Fruit fly (Drosophila melanogaster): ENCODE data around the gene Bx42.

The Bx42 gene

DNA sequence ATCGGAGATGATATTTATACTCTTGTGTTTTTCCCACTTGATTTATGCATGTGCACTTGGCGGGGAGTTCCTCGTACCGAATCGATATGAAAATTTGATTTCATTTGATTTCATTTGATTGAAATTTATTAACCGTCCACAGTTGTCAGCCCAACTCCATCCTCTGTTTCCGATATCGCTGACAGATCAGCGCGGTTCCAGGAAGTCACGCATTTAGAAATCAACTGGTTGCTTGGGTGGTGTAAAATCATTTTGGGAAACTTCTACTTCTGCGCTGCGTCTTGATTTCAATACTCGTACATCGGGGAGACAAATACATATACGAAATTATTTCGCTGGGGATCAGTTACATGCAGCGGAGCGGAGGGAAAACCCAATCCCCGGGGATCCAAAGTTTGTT lies 25.1 kb upstream of the Bx42 start:
- no peak for TF ChIP-seq CG17801 (GFP tag; optimal IDR thresholded peaks at IDR 0.05; ENCODE audit: partially characterized antibody)

DNA sequence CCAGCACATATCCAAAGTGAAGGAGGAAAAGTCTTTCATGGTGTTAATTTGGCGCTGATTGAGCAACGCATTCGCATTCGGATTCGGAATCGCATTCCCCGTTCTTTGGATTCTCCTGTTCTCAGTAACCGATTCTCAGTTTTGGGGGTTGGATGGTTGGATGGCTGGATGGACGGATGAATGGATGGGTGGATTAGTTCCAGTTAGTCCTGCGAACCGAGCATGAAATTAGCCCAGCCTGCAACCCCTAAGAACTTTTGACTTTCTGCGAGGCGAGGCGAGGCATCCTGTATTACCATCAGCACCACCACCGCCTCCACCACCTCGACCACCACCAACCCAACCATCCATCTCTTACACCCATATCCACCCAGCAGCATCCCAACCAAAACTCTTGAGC lies 23.8 kb upstream of the Bx42 start:
- TF ChIP-seq CG17801 (GFP tag; optimal IDR thresholded peaks at IDR 0.05; ENCODE audit: partially characterized antibody), result no peak

- TF ChIP-seq CG17801 (GFP tag; optimal IDR thresholded peaks at IDR 0.05; ENCODE audit: partially characterized antibody), result no peak
Observed at dm6 chrX:9129436-9129835, 23.0 kb upstream of the Bx42 start.

dm6 chrX:9128012-9128280 lies 21.5 kb upstream of the Bx42 start:
- TF ChIP-seq CG17801 (GFP tag; optimal IDR thresholded peaks at IDR 0.05; ENCODE audit: partially characterized antibody), result no peak

DNA sequence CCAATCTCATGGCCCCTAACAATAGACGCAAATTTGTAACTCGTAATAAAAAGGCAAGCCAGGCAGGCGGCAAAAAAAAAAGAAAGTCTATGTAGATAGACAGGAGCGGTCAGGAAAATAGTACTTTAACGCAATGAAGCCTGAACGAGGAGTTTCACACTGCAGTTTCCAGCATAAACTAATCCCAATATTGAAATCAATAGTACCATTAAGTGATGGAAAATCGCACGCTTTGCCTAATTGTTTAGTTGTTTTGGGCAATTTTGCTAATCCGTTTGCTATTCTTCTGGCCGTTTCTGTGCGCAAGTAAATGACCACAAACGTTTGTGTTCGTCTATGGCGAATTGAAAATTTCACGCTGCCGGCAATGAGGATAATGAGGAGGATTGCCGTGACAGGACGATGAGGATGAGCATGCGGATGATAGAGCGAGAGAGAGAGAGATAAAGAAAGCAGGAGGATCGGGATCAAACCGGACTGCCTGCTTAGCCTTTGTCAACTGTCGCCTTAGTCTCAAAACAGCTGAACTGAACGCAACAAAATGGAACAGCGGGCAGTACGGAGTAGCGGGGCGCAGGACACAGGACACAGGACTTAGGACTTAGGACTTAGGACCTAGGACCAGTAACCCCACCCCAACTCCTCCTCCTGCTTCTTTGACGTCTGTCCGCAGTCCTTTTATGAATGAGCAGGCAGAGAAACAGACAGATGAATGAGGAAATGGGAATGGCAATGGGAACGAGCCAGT lies 21.0 kb upstream of the Bx42 start:
- TF ChIP-seq CG17801 (GFP tag; optimal IDR thresholded peaks at IDR 0.05; ENCODE audit: partially characterized antibody), result no peak

dm6 chrX:9122492-9122891 lies 16.1 kb upstream of the Bx42 start:
- no peak for TF ChIP-seq CG17801 (GFP tag; optimal IDR thresholded peaks at IDR 0.05; ENCODE audit: partially characterized antibody)

dm6 chrX:9120828-9121754 lies 14.7 kb upstream of the Bx42 start:
- TF ChIP-seq CG17801 (GFP tag; optimal IDR thresholded peaks at IDR 0.05; ENCODE audit: partially characterized antibody), result peak; percentile 54

- TF ChIP-seq CG17801 (GFP tag; optimal IDR thresholded peaks at IDR 0.05; ENCODE audit: partially characterized antibody), result no peak
Observed at dm6 chrX:9119671-9120364, 13.4 kb upstream of the Bx42 start.

- TF ChIP-seq CG17801 (GFP tag; optimal IDR thresholded peaks at IDR 0.05; ENCODE audit: partially characterized antibody), result no peak
Observed at dm6 chrX:9118961-9119633, 12.7 kb upstream of the Bx42 start.

dm6 chrX:9117831-9118230 lies 11.4 kb upstream of the Bx42 start:
- TF ChIP-seq CG17801 (GFP tag; optimal IDR thresholded peaks at IDR 0.05; ENCODE audit: partially characterized antibody), result no peak

- no peak for TF ChIP-seq CG17801 (GFP tag; optimal IDR thresholded peaks at IDR 0.05; ENCODE audit: partially characterized antibody)
Observed at dm6 chrX:9110155-9110909, 3.9 kb upstream of the Bx42 start.

DNA sequence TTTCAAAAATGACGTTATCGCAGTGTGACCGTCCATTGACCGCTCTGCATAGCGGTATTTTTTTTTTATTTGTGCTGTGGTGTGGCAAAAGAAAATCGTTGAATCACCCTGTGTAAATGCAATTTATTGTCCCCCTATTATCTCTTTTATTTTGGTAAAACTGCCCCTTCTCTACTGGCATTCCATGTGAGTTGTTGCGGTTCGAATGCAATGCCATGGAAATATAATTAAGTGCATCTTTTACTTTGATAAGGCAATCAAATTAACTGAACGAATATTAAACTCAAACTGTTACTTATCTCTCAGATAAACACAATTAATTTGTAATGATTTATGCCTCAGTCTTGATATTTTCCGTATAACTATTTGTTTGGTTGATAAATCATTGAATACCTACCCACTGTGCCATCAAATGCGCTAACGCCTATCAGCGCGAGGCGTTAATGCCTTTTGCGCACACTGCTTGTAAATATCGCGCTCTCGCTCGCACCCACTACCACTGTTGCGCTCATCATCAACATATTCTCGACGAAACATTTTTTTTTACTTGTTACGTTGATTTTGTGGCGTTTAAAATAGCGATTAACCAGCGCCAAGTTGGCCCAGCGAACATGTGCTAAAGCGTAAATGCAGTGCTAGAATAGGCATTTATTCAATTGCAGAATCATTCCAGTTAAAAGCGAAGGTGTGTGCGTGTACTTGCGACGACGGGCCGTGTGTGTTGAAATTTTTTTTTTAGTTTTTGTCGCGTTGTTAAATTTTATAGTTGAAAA lies 2.9 kb upstream of the Bx42 start:
- no peak for TF ChIP-seq CG17801 (GFP tag; optimal IDR thresholded peaks at IDR 0.05; ENCODE audit: partially characterized antibody)

- no peak for TF ChIP-seq CG17801 (GFP tag; optimal IDR thresholded peaks at IDR 0.05; ENCODE audit: partially characterized antibody)
Observed at dm6 chrX:9108387-9108786, 2.0 kb upstream of the Bx42 start, which contains the start of gene AP-1gamma. Gene AP-1gamma (plus strand): TSS chrX:9108691.
